6 fruit fly cellular contexts compared by ENCODE assay signal in the genomic region with DNA sequence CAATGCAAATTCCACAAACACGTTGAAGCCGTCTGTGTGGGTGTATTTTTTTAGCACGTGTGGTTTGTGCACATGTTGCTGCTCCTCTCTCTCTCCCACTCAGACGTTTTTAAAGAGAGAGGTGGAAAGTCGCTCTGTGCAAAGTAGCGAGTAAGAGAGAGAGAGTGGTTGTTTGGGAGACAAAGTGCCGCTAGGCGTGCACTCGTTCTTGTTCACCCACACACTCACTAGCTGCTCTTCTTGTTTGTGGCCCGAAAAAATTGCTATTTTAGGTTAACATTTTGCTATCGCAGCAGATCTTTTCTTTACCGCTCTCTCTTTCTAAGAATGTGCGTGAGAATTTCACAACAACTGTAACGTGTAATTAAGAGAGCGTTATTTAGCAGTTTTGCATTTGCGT.
TF ChIP-seq lines count a peak whose summit lies in the region.

No protein-coding gene starts in this region.

- TF ChIP-seq CTCF in whole organism, embryonic (GFP tag; optimal IDR thresholded peaks at IDR 0.05; lab: Kevin White, UChicago) = no peak

TF ChIP-seq in whole organism, 6 proteins besides CTCF, POLR2A, EP300 and RAD21:
- TF ChIP-seq psq (optimal IDR thresholded peaks at IDR 0.05; lab: Kevin White, UChicago) = no peak
- no peak for TF ChIP-seq pan (optimal IDR thresholded peaks at IDR 0.05; lab: Kevin White, UChicago)
- TF ChIP-seq Dll (optimal IDR thresholded peaks at IDR 0.05; lab: Kevin White, UChicago) = peak; percentile 44
- no peak for TF ChIP-seq CG8478 (optimal IDR thresholded peaks at IDR 0.05; lab: Kevin White, UChicago)
- no peak for TF ChIP-seq EcR (GFP tag; optimal IDR thresholded peaks at IDR 0.05; lab: Kevin White, UChicago)
- TF ChIP-seq usp (GFP tag; optimal IDR thresholded peaks at IDR 0.05; lab: Kevin White, UChicago) = no peak
TF ChIP-seq in whole organism: peak in this region for 1.

TF ChIP-seq in whole organism, adult, 20 proteins besides CTCF, POLR2A, EP300 and RAD21:
- TF ChIP-seq cnc (optimal IDR thresholded peaks at IDR 0.05; lab: Kevin White, UChicago) = peak in 1 of 2 experiments; percentile 53
- no peak for TF ChIP-seq Crg-1 (GFP tag; optimal IDR thresholded peaks at IDR 0.05; lab: Kevin White, UChicago)
- no peak for TF ChIP-seq CG7101 (tag; optimal IDR thresholded peaks at IDR 0.05; lab: Kevin White, UChicago)
- TF ChIP-seq cic (GFP tag; optimal IDR thresholded peaks at IDR 0.05; lab: Kevin White, UChicago) = peak; percentile 50
- TF ChIP-seq tj (GFP tag; optimal IDR thresholded peaks at IDR 0.05; lab: Kevin White, UChicago) = peak; percentile 85
- TF ChIP-seq Mnt (GFP tag; optimal IDR thresholded peaks at IDR 0.05; lab: Kevin White, UChicago) = peak; percentile 95
- TF ChIP-seq CG33017 (tag; optimal IDR thresholded peaks at IDR 0.05; lab: Kevin White, UChicago) = peak; percentile 9
- peak; percentile 7 for TF ChIP-seq ovo (GFP tag; optimal IDR thresholded peaks at IDR 0.05; lab: Kevin White, UChicago)

TF ChIP-seq in whole organism, embryonic, 481 proteins besides CTCF, POLR2A, EP300 and RAD21 (continues in another document):
- TF ChIP-seq CG3995 (GFP tag; optimal IDR thresholded peaks at IDR 0.05; lab: Kevin White, UChicago) (no peak), CG15073 (GFP tag; optimal IDR thresholded peaks at IDR 0.05; lab: Kevin White, UChicago) (no peak), z (GFP tag; IDR thresholded peaks at IDR 0.05; lab: Robert Waterston, UW) (peak; percentile 67; the same call in 2 of the 3 replicates), CG17829 (tag; optimal IDR thresholded peaks at IDR 0.05; lab: Kevin White, UChicago) (no peak), CG6272 (GFP tag; IDR thresholded peaks at IDR 0.05; lab: Robert Waterston, UW) (no peak), Ssrp (tag; optimal IDR thresholded peaks at IDR 0.05; lab: Kevin White, UChicago) (no peak), Doc2 (GFP tag; IDR thresholded peaks at IDR 0.05; lab: Robert Waterston, UW) (no peak), CG30431 (GFP tag; optimal IDR thresholded peaks at IDR 0.05; lab: Kevin White, UChicago) (no peak), Dip2 (GFP tag; IDR thresholded peaks at IDR 0.05; lab: Robert Waterston, UW) (no peak), D19B (GFP tag; optimal IDR thresholded peaks at IDR 0.05; lab: Kevin White, UChicago) (no peak), CG8924 (tag; optimal IDR thresholded peaks at IDR 0.05; lab: Kevin White, UChicago) (no peak), B-H2 (GFP tag; optimal IDR thresholded peaks at IDR 0.05; lab: Kevin White, UChicago) (no peak), hth (optimal IDR thresholded peaks at IDR 0.05; lab: Kevin White, UChicago) (no peak), eyg (GFP tag; optimal IDR thresholded peaks at IDR 0.05; lab: Kevin White, UChicago) (no peak), CG43689 (GFP tag; IDR thresholded peaks at IDR 0.05; lab: Robert Waterston, UW) (no peak), kay (GFP tag; optimal IDR thresholded peaks at IDR 0.05; lab: Kevin White, UChicago) (no peak), Nf-YC (tag; optimal IDR thresholded peaks at IDR 0.05; lab: Kevin White, UChicago) (no peak), CG1792 (GFP tag; optimal IDR thresholded peaks at IDR 0.05; lab: Kevin White, UChicago) (no peak), Hey (tag; optimal IDR thresholded peaks at IDR 0.05; lab: Kevin White, UChicago) (no peak), croc (GFP tag; conservative IDR thresholded peaks at IDR 0.05; lab: Robert Waterston, UW) (no peak)

TF ChIP-seq in whole organism, prepupa, 60 proteins besides CTCF, POLR2A, EP300 and RAD21:
- TF ChIP-seq eg (GFP tag; IDR thresholded peaks at IDR 0.05; lab: Robert Waterston, UW) (peak; percentile 24; the same call in 1 of the 3 replicates), CG6163 (GFP tag; IDR thresholded peaks at IDR 0.05; lab: Robert Waterston, UW) (peak; percentile 39; the same call in 1 of the 3 replicates), fd85E (GFP tag; optimal IDR thresholded peaks at IDR 0.05; lab: Kevin White, UChicago) (peak; percentile 21), ss (GFP tag; optimal IDR thresholded peaks at IDR 0.05; lab: Kevin White, UChicago) (peak in 1 of 2 experiments; percentile 2), svp (GFP tag; lab: Kevin White, UChicago) (no peak)

TF ChIP-seq in whole organism, pupa, 21 proteins besides CTCF, POLR2A, EP300 and RAD21:
- TF ChIP-seq CG32121 (GFP tag; IDR thresholded peaks at IDR 0.05; lab: Robert Waterston, UW) (no peak), Pif1A (GFP tag; optimal IDR thresholded peaks at IDR 0.05; lab: Kevin White, UChicago) (no peak), CG9948 (tag; optimal IDR thresholded peaks at IDR 0.05; lab: Kevin White, UChicago) (no peak), CG14655 (GFP tag; optimal IDR thresholded peaks at IDR 0.05; lab: Kevin White, UChicago) (no peak), CG8159 (tag; optimal IDR thresholded peaks at IDR 0.05; lab: Kevin White, UChicago) (no peak), rn (GFP tag; IDR thresholded peaks at IDR 0.05; lab: Robert Waterston, UW) (no peak), Ets98B (GFP tag; IDR thresholded peaks at IDR 0.05; lab: Robert Waterston, UW) (peak; percentile 37; the same call in 1 of the 2 replicates), EcR (GFP tag; optimal IDR thresholded peaks at IDR 0.05; lab: Kevin White, UChicago) (peak; percentile 39), CG34367 (tag; optimal IDR thresholded peaks at IDR 0.05; lab: Kevin White, UChicago) (no peak), CG4496 (GFP tag; IDR thresholded peaks at IDR 0.05; lab: Robert Waterston, UW) (0 out of 3 replicates have a peak, but pooled peaks have one; percentile 7), CG15710 (tag; optimal IDR thresholded peaks at IDR 0.05; lab: Kevin White, UChicago) (no peak), Pif1B (GFP tag; optimal IDR thresholded peaks at IDR 0.05; lab: Kevin White, UChicago) (peak; percentile 25), CG17806 (tag; optimal IDR thresholded peaks at IDR 0.05; lab: Kevin White, UChicago) (no peak), CG13204 (GFP tag; optimal IDR thresholded peaks at IDR 0.05; lab: Kevin White, UChicago) (no peak), CG10348 (GFP tag; IDR thresholded peaks at IDR 0.05; lab: Robert Waterston, UW) (no peak), D1 (tag; optimal IDR thresholded peaks at IDR 0.05; lab: Kevin White, UChicago) (no peak), CG12605 (GFP tag; IDR thresholded peaks at IDR 0.05; lab: Robert Waterston, UW) (0 out of 2 replicates have a peak, but pooled peaks have one; percentile 56), CG8301 (tag; optimal IDR thresholded peaks at IDR 0.05; lab: Kevin White, UChicago) (no peak), fd96Ca (GFP tag; IDR thresholded peaks at IDR 0.05; lab: Robert Waterston, UW) (no peak), gl (tag; optimal IDR thresholded peaks at IDR 0.05; lab: Kevin White, UChicago) (no peak)
TF ChIP-seq in whole organism, pupa: peak in this region for 5.

TF ChIP-seq in whole organism, wandering third instar larva, 38 proteins besides CTCF, POLR2A, EP300 and RAD21:
- TF ChIP-seq dl (GFP tag; optimal IDR thresholded peaks at IDR 0.05; lab: Kevin White, UChicago; ENCODE audit: insufficient read depth in 1 of 2, partially characterized antibody in 2 of 2) (peak; percentile 84 to 94), Dif (GFP tag; optimal IDR thresholded peaks at IDR 0.05; lab: Kevin White, UChicago; ENCODE audit: partially characterized antibody) (peak; percentile 94), dsf (GFP tag; optimal IDR thresholded peaks at IDR 0.05; lab: Kevin White, UChicago; ENCODE audit: borderline replicate concordance) (no peak), Rel (GFP tag; optimal IDR thresholded peaks at IDR 0.05; lab: Kevin White, UChicago) (no peak), Rel (tag; optimal IDR thresholded peaks at IDR 0.05; lab: Kevin White, UChicago) (peak; percentile 11), Vsx2 (GFP tag; optimal IDR thresholded peaks at IDR 0.05; lab: Kevin White, UChicago; ENCODE audit: partially characterized antibody) (peak; percentile 58), lola (GFP tag; optimal IDR thresholded peaks at IDR 0.05; lab: Kevin White, UChicago) (no peak)
